Worm (Caenorhabditis elegans) whole organism, L2 larva: Measurements from ENCODE around the gene Y43B11AR.1.

Experiments
- C34F6.9 ChIP-seq: fragments of 150-350 bp; optimal IDR thresholded peaks from 2 replicates; lab custom pipeline; 2014; ENCODE audit warnings: missing biosample characterization, missing genetic modification characterization
- F13H6.1 ChIP-seq: sonication (generic microtip); optimal IDR thresholded peaks from 2 replicates; lab custom pipeline; 2016; ENCODE audit warnings: missing genetic modification characterization, missing compliant biosample characterization
- R02D3.7 ChIP-seq: fragments of 150-350 bp; optimal IDR thresholded peaks from 2 replicates; lab custom pipeline; 2014; ENCODE audit warnings: missing biosample characterization, missing genetic modification characterization
- ZK546.5 ChIP-seq: sonication (generic microtip); optimal IDR thresholded peaks from 2 replicates; lab custom pipeline; 2017; ENCODE audit warnings: missing biosample characterization, missing genetic modification characterization
- aly-2 ChIP-seq: fragments of 150-350 bp; optimal IDR thresholded peaks from 2 replicates; lab custom pipeline; 2014; ENCODE audit warnings: missing biosample characterization, missing genetic modification characterization
- ama-1 ChIP-seq: fragments of 150-350 bp; optimal IDR thresholded peaks from 2 replicates; lab custom pipeline; 2018; ENCODE audit warnings: inconsistent platforms
- blmp-1 ChIP-seq: sonication (generic microtip); optimal IDR thresholded peaks from 2 replicates; lab custom pipeline; 2017; ENCODE audit warnings: missing genetic modification characterization, mild to moderate bottlenecking, missing compliant biosample characterization, antibody characterized with exemption, moderate library complexity; ENCODE audit not compliant: insufficient read depth
- ceh-16 ChIP-seq: fragments of 150-350 bp; optimal IDR thresholded peaks from 2 replicates; lab custom pipeline; 2014; ENCODE audit warnings: missing biosample characterization, missing genetic modification characterization
- ceh-82 ChIP-seq: fragments of 150-350 bp; optimal IDR thresholded peaks from 2 replicates; lab custom pipeline; 2014; ENCODE audit warnings: missing biosample characterization, missing genetic modification characterization
- crh-2 ChIP-seq: sonication (generic microtip); optimal IDR thresholded peaks from 2 replicates; lab custom pipeline; 2017; ENCODE audit warnings: missing biosample characterization, missing genetic modification characterization
- dmd-4 ChIP-seq: sonication (generic microtip); optimal IDR thresholded peaks from 2 replicates; lab custom pipeline; 2017; ENCODE audit warnings: missing biosample characterization, missing genetic modification characterization
- egl-27 ChIP-seq: sonication (generic microtip); optimal IDR thresholded peaks from 3 replicates; lab custom pipeline; 2017; ENCODE audit warnings: missing biosample characterization, missing genetic modification reagents, missing genetic modification characterization
- elt-3 ChIP-seq: sonication (generic microtip); optimal IDR thresholded peaks from 2 replicates; lab custom pipeline; 2017; ENCODE audit warnings: missing biosample characterization, missing genetic modification characterization
- fos-1 ChIP-seq: fragments of 150-350 bp; optimal IDR thresholded peaks from 2 replicates; lab custom pipeline; 2014; ENCODE audit warnings: missing biosample characterization, missing genetic modification characterization
- gmeb-1 ChIP-seq: fragments of 150-350 bp; optimal IDR thresholded peaks from 2 replicates; lab custom pipeline; 2014; ENCODE audit warnings: missing biosample characterization, missing genetic modification characterization
- lin-11 ChIP-seq: fragments of 150-350 bp; sonication (generic microtip); optimal IDR thresholded peaks from 2 replicates; lab custom pipeline; 2014; ENCODE audit warnings: missing biosample characterization, missing genetic modification characterization, inconsistent platforms, mixed read lengths
- lin-13 ChIP-seq: fragments of 150-350 bp; optimal IDR thresholded peaks from 2 replicates; lab custom pipeline; 2014; ENCODE audit warnings: missing biosample characterization, missing genetic modification reagents, missing genetic modification characterization
- lin-39 ChIP-seq: fragments of 150-350 bp; optimal IDR thresholded peaks from 2 replicates; lab custom pipeline; 2014; ENCODE audit warnings: missing biosample characterization, missing genetic modification reagents, missing genetic modification characterization
- lsy-2 ChIP-seq, 2 experiments: fragments of 150-350 bp in 1 of 2; sonication (generic microtip) in 1 of 2; optimal IDR thresholded peaks; 2 replicates each; lab custom pipeline; 2014 to 2017; ENCODE audit warnings: missing biosample characterization in 2 of 2, missing genetic modification characterization in 2 of 2
- mab-5 ChIP-seq: fragments of 150-350 bp; optimal IDR thresholded peaks from 2 replicates; lab custom pipeline; 2014; ENCODE audit warnings: missing biosample characterization, missing genetic modification characterization
- mbf-1 ChIP-seq: sonication (generic microtip); optimal IDR thresholded peaks from 2 replicates; lab custom pipeline; 2017; ENCODE audit warnings: missing biosample characterization, missing genetic modification characterization
- mdl-1 ChIP-seq, 2 experiments: fragments of 150-350 bp in 1 of 2; sonication (generic microtip) in 1 of 2; optimal IDR thresholded peaks; 2 replicates each; lab custom pipeline; 2017; ENCODE audit warnings: missing biosample characterization in 2 of 2, missing genetic modification characterization in 2 of 2
- nhr-11 ChIP-seq: fragments of 150-350 bp; optimal IDR thresholded peaks from 2 replicates; lab custom pipeline; 2014; ENCODE audit warnings: missing biosample characterization, missing genetic modification characterization
- nhr-129 ChIP-seq: fragments of 150-350 bp; optimal IDR thresholded peaks from 2 replicates; lab custom pipeline; 2014; ENCODE audit warnings: missing biosample characterization, missing genetic modification characterization
- nhr-21 ChIP-seq: fragments of 150-350 bp; optimal IDR thresholded peaks from 2 replicates; lab custom pipeline; 2014; ENCODE audit warnings: missing biosample characterization, missing genetic modification characterization
- nhr-237 ChIP-seq: fragments of 150-350 bp; optimal IDR thresholded peaks from 2 replicates; lab custom pipeline; 2014; ENCODE audit warnings: missing biosample characterization, missing genetic modification characterization
- peb-1 ChIP-seq: fragments of 150-350 bp; optimal IDR thresholded peaks from 2 replicates; lab custom pipeline; 2014; ENCODE audit warnings: missing biosample characterization, missing genetic modification characterization
- sem-4 ChIP-seq: fragments of 150-350 bp; optimal IDR thresholded peaks from 2 replicates; lab custom pipeline; 2014; ENCODE audit warnings: missing biosample characterization, missing genetic modification reagents, missing genetic modification characterization
- skn-1 ChIP-seq: sonication (generic microtip); optimal IDR thresholded peaks from 2 replicates; lab custom pipeline; 2017; ENCODE audit warnings: missing biosample characterization, missing genetic modification characterization
- sma-3 ChIP-seq: sonication (generic microtip); optimal IDR thresholded peaks from 2 replicates; lab custom pipeline; 2016; ENCODE audit warnings: missing genetic modification reagents, missing genetic modification characterization, missing compliant biosample characterization
- sma-9 ChIP-seq, 2 experiments: fragments of 150-350 bp in 1 of 2; sonication (generic microtip) in 1 of 2; optimal IDR thresholded peaks; 2 replicates each; lab custom pipeline; 2014 to 2016; ENCODE audit warnings: missing genetic modification characterization in 2 of 2, mild to moderate bottlenecking in 1 of 2, missing biosample characterization in 1 of 2, missing compliant biosample characterization in 1 of 2, missing genetic modification reagents in 1 of 2, moderate library complexity in 1 of 2
- unc-39 ChIP-seq: fragments of 150-350 bp; optimal IDR thresholded peaks from 2 replicates; lab custom pipeline; 2014; ENCODE audit warnings: missing biosample characterization, missing genetic modification characterization
- unc-55 ChIP-seq: fragments of 150-350 bp; sonication (generic microtip); optimal IDR thresholded peaks from 3 replicates; lab custom pipeline; 2014; ENCODE audit warnings: missing biosample characterization, missing genetic modification reagents, missing genetic modification characterization
- unc-62 ChIP-seq: fragments of 150-350 bp; optimal IDR thresholded peaks from 2 replicates; lab custom pipeline; 2014; ENCODE audit warnings: missing biosample characterization, missing genetic modification reagents, missing genetic modification characterization
- zag-1 ChIP-seq: fragments of 150-350 bp; optimal IDR thresholded peaks from 2 replicates; lab custom pipeline; 2014; ENCODE audit warnings: missing biosample characterization, missing genetic modification characterization
- ztf-4 ChIP-seq: fragments of 150-350 bp; optimal IDR thresholded peaks from 2 replicates; lab custom pipeline; 2014; ENCODE audit warnings: missing biosample characterization, missing genetic modification characterization

The Y43B11AR.1 gene

DNA sequence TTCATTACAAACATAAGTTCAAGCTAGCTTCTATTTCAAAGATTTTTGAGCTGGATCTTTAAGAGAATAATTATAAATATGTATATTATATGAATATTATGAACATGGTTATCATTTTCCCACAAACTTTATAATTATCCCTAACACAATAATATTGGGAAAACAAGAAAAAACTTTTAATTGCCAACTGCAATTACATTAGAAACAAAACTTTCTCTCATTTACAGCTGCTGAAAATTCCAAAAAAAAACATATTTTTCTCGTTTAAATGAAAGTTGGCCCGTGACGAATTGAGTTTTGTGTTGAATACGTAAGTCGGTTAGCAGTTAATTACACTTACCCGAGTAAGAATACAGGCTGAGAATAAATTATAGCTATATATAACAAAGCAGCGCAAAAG is 18.6 kb upstream of the Y43B11AR.1 start:
- no peak for TF ChIP-seq C34F6.9 (tag; lab: Kevin White, UChicago)
- no peak for TF ChIP-seq lin-39 (tag; lab: Kevin White, UChicago)
- no peak for TF ChIP-seq mab-5 (tag; lab: Kevin White, UChicago)
- TF ChIP-seq ceh-82 (tag; lab: Kevin White, UChicago) = no peak
- TF ChIP-seq dmd-4 (tag; lab: Kevin White, UChicago) = no peak
- TF ChIP-seq sma-3 (GFP tag; lab: Kevin White, UChicago) = no peak
- no peak for TF ChIP-seq skn-1 (tag; lab: Kevin White, UChicago)
- no peak for TF ChIP-seq lin-13
- no peak for TF ChIP-seq crh-2 (tag; lab: Kevin White, UChicago)
- TF ChIP-seq elt-3 = no peak
- no peak for TF ChIP-seq ZK546.5 (tag; lab: Kevin White, UChicago)
- TF ChIP-seq unc-39 = no peak
- no peak for TF ChIP-seq nhr-237 (tag; lab: Kevin White, UChicago)
- TF ChIP-seq aly-2 (tag; lab: Kevin White, UChicago) = no peak
- no peak for TF ChIP-seq unc-62
- no peak for TF ChIP-seq sma-9 (GFP tag; optimal IDR thresholded peaks at IDR 0.05; lab: Kevin White, UChicago)
- TF ChIP-seq sma-9 (tag; optimal IDR thresholded peaks at IDR 0.05; lab: Kevin White, UChicago) = no peak
- no peak for TF ChIP-seq sem-4 (tag; lab: Kevin White, UChicago)
- TF ChIP-seq nhr-11 = no peak
- TF ChIP-seq peb-1 (tag; lab: Kevin White, UChicago) = no peak
- TF ChIP-seq ceh-16 (tag; lab: Kevin White, UChicago) = no peak
- TF ChIP-seq, all 48 proteins: peak for 0

DNA sequence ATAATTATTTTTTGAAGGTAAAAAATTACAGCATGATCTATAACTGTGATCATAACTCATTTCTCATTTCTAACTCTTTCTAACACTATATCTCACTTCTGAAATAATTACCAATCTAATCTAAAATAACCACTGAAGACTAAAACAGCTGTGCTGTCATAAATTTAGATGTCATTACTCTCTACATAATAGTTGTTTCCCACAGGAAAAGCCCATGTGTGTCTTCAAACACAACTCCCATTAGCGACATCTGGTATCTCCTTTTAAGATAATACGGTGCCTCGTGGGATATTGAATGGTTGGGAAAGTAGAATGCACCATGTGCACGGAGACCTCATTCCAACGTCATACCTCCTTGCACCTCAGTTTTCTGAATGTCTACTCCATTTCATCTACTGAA is 16.3 kb upstream of the Y43B11AR.1 start, which contains the start of gene Y43B11AL.1:
Y43B11AL.1 (plus strand) TSS at position 301 of the 400 bp plus-strand sequence.
- no peak for TF ChIP-seq F13H6.1
- no peak for TF ChIP-seq lin-11 (tag; lab: Kevin White, UChicago)
- no peak for TF ChIP-seq lsy-2 (tag; optimal IDR thresholded peaks at IDR 0.05; lab: Kevin White, UChicago)
- no peak for TF ChIP-seq lin-39 (tag; lab: Kevin White, UChicago)
- TF ChIP-seq ceh-16 (tag; lab: Kevin White, UChicago) = no peak
- no peak for TF ChIP-seq ztf-4
- no peak for TF ChIP-seq sem-4 (tag; lab: Kevin White, UChicago)
- TF ChIP-seq nhr-21 (tag; lab: Kevin White, UChicago) = no peak
- no peak for TF ChIP-seq nhr-129 (tag; lab: Kevin White, UChicago)
- no peak for TF ChIP-seq C34F6.9 (tag; lab: Kevin White, UChicago)
- no peak for TF ChIP-seq ama-1
- no peak for TF ChIP-seq ZK546.5 (tag; lab: Kevin White, UChicago)
- no peak for TF ChIP-seq sma-3 (GFP tag; lab: Kevin White, UChicago)
- no peak for TF ChIP-seq mbf-1
- TF ChIP-seq egl-27 (tag; lab: Kevin White, UChicago) = no peak
- no peak for TF ChIP-seq mdl-1 (tag; optimal IDR thresholded peaks at IDR 0.05; lab: Kevin White, UChicago)
- no peak for TF ChIP-seq gmeb-1 (tag; lab: Kevin White, UChicago)
- TF ChIP-seq nhr-237 (tag; lab: Kevin White, UChicago) = no peak
- TF ChIP-seq peb-1 (tag; lab: Kevin White, UChicago) = no peak

DNA sequence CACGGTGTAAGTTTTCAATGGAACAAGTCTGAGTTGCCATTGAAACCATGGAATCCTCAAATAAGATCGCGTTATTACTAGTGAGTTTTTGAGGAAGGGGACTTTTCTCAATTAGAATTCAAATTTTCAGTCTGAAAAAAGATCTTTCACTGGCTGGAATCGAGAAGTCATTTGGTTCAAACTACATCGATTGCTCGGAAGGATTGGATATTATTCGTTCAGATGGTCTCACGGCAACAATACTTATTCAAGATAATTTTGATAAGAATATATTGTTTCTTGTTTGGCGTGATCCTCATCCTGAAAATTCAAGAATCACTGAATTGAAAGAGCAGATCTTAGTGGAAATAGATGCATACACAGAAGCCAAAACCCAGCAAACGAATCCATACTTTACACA is 13.9 kb upstream of the Y43B11AR.1 start:
- TF ChIP-seq zag-1 (tag; lab: Kevin White, UChicago) (no peak), mdl-1 (tag; optimal IDR thresholded peaks at IDR 0.05; lab: Kevin White, UChicago) (no peak), unc-55 (GFP tag; lab: Kevin White, UChicago) (no peak), unc-39 (no peak), mab-5 (tag; lab: Kevin White, UChicago) (no peak)

DNA sequence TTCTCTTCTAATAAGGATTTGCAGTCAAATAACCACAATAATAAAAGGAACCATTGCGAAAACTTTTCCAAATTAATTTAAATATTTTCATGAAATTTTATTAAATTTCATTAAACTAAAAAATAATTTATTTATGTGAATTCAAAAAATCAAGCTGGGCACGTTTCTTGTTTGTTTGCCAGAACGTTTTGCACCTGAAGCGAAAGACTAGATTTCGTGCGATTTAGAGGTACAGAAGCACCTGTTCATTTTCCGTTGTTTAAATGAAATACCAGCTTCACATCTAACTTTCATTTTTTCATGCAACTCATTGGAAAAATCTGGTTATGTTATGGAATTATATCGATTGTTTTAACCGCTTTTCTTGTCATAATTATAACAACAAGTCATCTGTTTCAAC is 9.2 kb upstream of the Y43B11AR.1 start, which contains the start of gene srg-48:
srg-48 (plus strand) TSS at position 301 of the 400 bp plus-strand sequence.
- TF ChIP-seq mbf-1 (no peak), sma-3 (GFP tag; lab: Kevin White, UChicago) (no peak), gmeb-1 (tag; lab: Kevin White, UChicago) (no peak), unc-55 (GFP tag; lab: Kevin White, UChicago) (no peak), R02D3.7 (tag; lab: Kevin White, UChicago) (no peak), skn-1 (tag; lab: Kevin White, UChicago) (no peak), ZK546.5 (tag; lab: Kevin White, UChicago) (no peak), aly-2 (tag; lab: Kevin White, UChicago) (no peak), ceh-16 (tag; lab: Kevin White, UChicago) (no peak), blmp-1 (no peak), lin-11 (tag; lab: Kevin White, UChicago) (no peak), unc-62 (no peak), C34F6.9 (tag; lab: Kevin White, UChicago) (no peak), egl-27 (tag; lab: Kevin White, UChicago) (no peak), lsy-2 (tag; optimal IDR thresholded peaks at IDR 0.05; lab: Kevin White, UChicago) (no peak), fos-1 (tag; lab: Kevin White, UChicago) (no peak), F13H6.1 (no peak), elt-3 (no peak), crh-2 (tag; lab: Kevin White, UChicago) (no peak)
